Worm (Caenorhabditis elegans): Measurements from ENCODE around the gene T06D8.2.

DNA sequence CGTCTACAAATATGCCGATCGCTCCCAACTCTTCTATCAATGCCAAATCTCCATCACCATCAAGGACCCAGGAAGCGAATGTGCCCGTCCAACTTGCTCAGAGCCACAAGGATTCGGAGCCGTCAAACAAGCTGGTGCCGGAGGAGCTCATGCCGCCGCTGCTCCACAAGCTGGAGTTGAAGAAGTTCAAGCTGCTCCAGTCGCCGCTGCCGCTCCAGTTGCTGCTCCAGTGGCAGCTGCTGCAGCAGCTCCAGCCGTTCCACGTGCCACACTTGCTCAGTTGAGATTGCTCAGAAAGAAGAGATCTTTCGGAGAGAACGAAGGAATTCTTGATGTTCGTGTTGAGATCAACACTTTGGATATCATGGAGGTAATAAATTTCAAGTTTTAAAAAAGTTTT lies 44.4 kb downstream of the T06D8.2 start:
- no peak for TF ChIP-seq flt-1 (GFP tag; IDR thresholded peaks at IDR 0.05)
- TF ChIP-seq klf-2 (GFP tag; conservative IDR thresholded peaks at IDR 0.05): no peak
- TF ChIP-seq med-1 (GFP tag; optimal IDR thresholded peaks at IDR 0.05; ENCODE audit: insufficient read depth): no peak
- TF ChIP-seq ztf-23 (GFP tag; IDR thresholded peaks at IDR 0.05): no peak
- no peak for TF ChIP-seq ztf-29 (GFP tag; IDR thresholded peaks at IDR 0.05)
- TF ChIP-seq ref-1 (GFP tag; conservative IDR thresholded peaks at IDR 0.05): no peak
- TF ChIP-seq cog-1 (tag; optimal IDR thresholded peaks at IDR 0.05): no peak
